In the genomic region with DNA sequence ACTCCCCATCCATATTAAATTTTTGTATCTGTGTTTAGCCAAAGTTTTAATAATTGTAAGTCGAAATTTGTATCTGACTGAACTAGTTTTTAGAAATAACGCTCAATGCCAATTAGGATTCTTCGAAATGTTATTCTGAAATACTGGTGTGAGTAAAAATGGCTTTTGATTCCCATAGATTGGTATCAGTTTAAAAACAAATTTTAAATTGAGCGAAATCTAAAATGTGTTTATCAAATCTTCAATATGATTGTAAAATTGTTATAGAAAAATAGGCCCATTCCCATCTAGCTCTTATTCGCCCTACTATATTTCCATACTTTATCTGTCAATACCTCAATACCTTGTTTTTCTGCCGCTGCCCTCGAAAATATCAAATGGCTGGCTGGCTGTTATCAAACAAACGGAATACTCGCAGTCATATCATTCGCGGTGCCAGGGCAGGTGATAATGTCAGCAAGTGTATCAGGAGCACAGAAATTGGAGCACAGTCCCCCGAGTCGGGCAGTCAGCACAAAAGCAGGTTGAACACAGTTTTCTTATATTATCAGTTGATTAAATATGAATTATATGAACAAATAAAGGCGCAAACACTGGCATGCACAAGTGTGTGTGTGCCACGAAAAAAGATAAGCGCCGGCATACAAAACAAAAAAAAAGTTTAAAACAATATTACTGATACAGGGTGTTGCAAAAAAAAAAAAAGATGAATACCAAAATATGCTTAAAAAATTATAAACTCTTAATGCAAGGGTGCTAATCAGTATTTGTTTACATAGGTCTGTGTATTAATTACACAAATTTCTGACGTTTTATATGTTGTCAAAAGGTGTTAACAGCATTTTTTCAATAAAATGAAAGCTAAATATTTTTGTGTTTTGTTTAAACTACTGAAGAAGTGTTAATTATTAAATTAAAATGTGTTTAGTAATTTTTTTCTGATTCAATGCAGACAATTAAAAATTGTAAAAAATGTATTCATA, we compare ENCODE assay signal across 5 fruit fly cellular contexts.
A peak's percentile ranks its signal among the peaks of the same experiment; 100 is the strongest.
TF ChIP-seq lines count a peak whose summit lies in the region.

A gene (minus strand): TSS at position 51 of the 983 bp plus-strand sequence.

TF ChIP-seq in whole organism, adult, 20 proteins besides CTCF, POLR2A, EP300 and RAD21 (continued from another document):
- peak; percentile 78 for TF ChIP-seq CG33017 (tag; optimal IDR thresholded peaks at IDR 0.05; lab: Kevin White, UChicago)
- TF ChIP-seq bab1 (GFP tag; optimal IDR thresholded peaks at IDR 0.05; lab: Kevin White, UChicago), result no peak
- TF ChIP-seq Mnt (GFP tag; optimal IDR thresholded peaks at IDR 0.05; lab: Kevin White, UChicago), result peak; percentile 79
- peak; percentile 86 for TF ChIP-seq kay (GFP tag; lab: Kevin White, UChicago; ENCODE audit: borderline replicate concordance)
- peak; percentile 81 for TF ChIP-seq CG7045 (GFP tag; optimal IDR thresholded peaks at IDR 0.05; lab: Kevin White, UChicago)
TF ChIP-seq in whole organism, adult: peak in this region for 17.

TF ChIP-seq in whole organism, embryonic, 481 proteins besides CTCF, POLR2A, EP300 and RAD21 (continued from another document and continues in another):
- peak; percentile 73 for TF ChIP-seq CG4854 (GFP tag; optimal IDR thresholded peaks at IDR 0.05; lab: Kevin White, UChicago)
- peak; percentile 11 for TF ChIP-seq CG10267 (tag; optimal IDR thresholded peaks at IDR 0.05; lab: Kevin White, UChicago)
- peak; percentile 26 for TF ChIP-seq Atf-2 (GFP tag; optimal IDR thresholded peaks at IDR 0.05; lab: Kevin White, UChicago)
- TF ChIP-seq CG15011 (GFP tag; optimal IDR thresholded peaks at IDR 0.05; lab: Kevin White, UChicago), result peak; percentile 81
- no peak for TF ChIP-seq inv (GFP tag; IDR thresholded peaks at IDR 0.05; lab: Robert Waterston, UW; ENCODE audit: partially characterized antibody)
- TF ChIP-seq CG30431 (GFP tag; optimal IDR thresholded peaks at IDR 0.05; lab: Kevin White, UChicago), result peak; percentile 14
- TF ChIP-seq croc (GFP tag; conservative IDR thresholded peaks at IDR 0.05; lab: Robert Waterston, UW), result no peak
- peak; percentile 98 for TF ChIP-seq GATAe (GFP tag; conservative IDR thresholded peaks at IDR 0.05; lab: Robert Waterston, UW)
- TF ChIP-seq Dfd (GFP tag; optimal IDR thresholded peaks at IDR 0.05; lab: Kevin White, UChicago), result no peak
- TF ChIP-seq gcm (GFP tag; optimal IDR thresholded peaks at IDR 0.05; lab: Kevin White, UChicago), result peak; percentile 58
- TF ChIP-seq CG7963 (GFP tag; IDR thresholded peaks at IDR 0.05; lab: Robert Waterston, UW; ENCODE audit: partially characterized antibody), result no peak
- peak; percentile 67 for TF ChIP-seq Sox102F (GFP tag; optimal IDR thresholded peaks at IDR 0.05; lab: Kevin White, UChicago)
- peak; percentile 84 for TF ChIP-seq CG4328 (GFP tag; optimal IDR thresholded peaks at IDR 0.05; lab: Kevin White, UChicago)
- TF ChIP-seq CG32767 (GFP tag; IDR thresholded peaks at IDR 0.05; lab: Robert Waterston, UW), result 0 out of 2 replicates have a peak, but pooled peaks have one; percentile 29
- peak; percentile 66; the same call in 1 of the 2 replicates for TF ChIP-seq ranshi (GFP tag; IDR thresholded peaks at IDR 0.05; lab: Robert Waterston, UW)
- peak; percentile 50 for TF ChIP-seq CG7786 (GFP tag; optimal IDR thresholded peaks at IDR 0.05; lab: Kevin White, UChicago)
- peak; percentile 29 for TF ChIP-seq CG7745 (tag; optimal IDR thresholded peaks at IDR 0.05; lab: Kevin White, UChicago)
- TF ChIP-seq CG8944 (GFP tag; optimal IDR thresholded peaks at IDR 0.05; lab: Kevin White, UChicago), result peak; percentile 35
- no peak for TF ChIP-seq lov (optimal IDR thresholded peaks at IDR 0.05; lab: Kevin White, UChicago)
- 0 out of 3 replicates have a peak, but pooled peaks have one; percentile 32 for TF ChIP-seq lov (GFP tag; IDR thresholded peaks at IDR 0.05; lab: Robert Waterston, UW)
- no peak for TF ChIP-seq dm (GFP tag; optimal IDR thresholded peaks at IDR 0.05; lab: Kevin White, UChicago)
- TF ChIP-seq CG9797 (GFP tag; optimal IDR thresholded peaks at IDR 0.05; lab: Kevin White, UChicago), result no peak
- peak; percentile 92 for TF ChIP-seq salm (tag; optimal IDR thresholded peaks at IDR 0.05; lab: Kevin White, UChicago)
- peak; percentile 50; the same call in 1 of the 2 replicates for TF ChIP-seq HLH3B (GFP tag; IDR thresholded peaks at IDR 0.05; lab: Robert Waterston, UW)
- peak; percentile 78 for TF ChIP-seq scrt (GFP tag; optimal IDR thresholded peaks at IDR 0.05; lab: Kevin White, UChicago)
- peak; percentile 90 for TF ChIP-seq MTF-1 (GFP tag; optimal IDR thresholded peaks at IDR 0.05; lab: Kevin White, UChicago; ENCODE audit: borderline replicate concordance)

TF ChIP-seq in whole organism, prepupa, 60 proteins besides CTCF, POLR2A, EP300 and RAD21 (continued from another document and continues in another):
- peak; percentile 74 for TF ChIP-seq esn (GFP tag; optimal IDR thresholded peaks at IDR 0.05; lab: Kevin White, UChicago)
- TF ChIP-seq fkh (GFP tag; optimal IDR thresholded peaks at IDR 0.05; lab: Kevin White, UChicago), result peak; percentile 99
- TF ChIP-seq net (GFP tag; optimal IDR thresholded peaks at IDR 0.05; lab: Kevin White, UChicago), result peak; percentile 39
- peak; percentile 55 for TF ChIP-seq topi (GFP tag; optimal IDR thresholded peaks at IDR 0.05; lab: Kevin White, UChicago)
- peak; percentile 12 for TF ChIP-seq CG10669 (GFP tag; optimal IDR thresholded peaks at IDR 0.05; lab: Kevin White, UChicago)
- TF ChIP-seq spab (GFP tag; optimal IDR thresholded peaks at IDR 0.05; lab: Kevin White, UChicago), result peak; percentile 18
- TF ChIP-seq Ets96B (tag; optimal IDR thresholded peaks at IDR 0.05; lab: Kevin White, UChicago), result peak; percentile 4
- TF ChIP-seq CG15336 (GFP tag; IDR thresholded peaks at IDR 0.05; lab: Robert Waterston, UW), result no peak
- TF ChIP-seq CG7368 (GFP tag; optimal IDR thresholded peaks at IDR 0.05; lab: Kevin White, UChicago), result no peak
- TF ChIP-seq CG6792 (GFP tag; optimal IDR thresholded peaks at IDR 0.05; lab: Kevin White, UChicago), result peak; percentile 40
- TF ChIP-seq vri (GFP tag; optimal IDR thresholded peaks at IDR 0.05; lab: Kevin White, UChicago), result peak; percentile 97
- no peak for TF ChIP-seq dac (GFP tag; optimal IDR thresholded peaks at IDR 0.05; lab: Kevin White, UChicago)
- TF ChIP-seq fd59A (GFP tag; optimal IDR thresholded peaks at IDR 0.05; lab: Kevin White, UChicago), result no peak
- TF ChIP-seq CG10631 (GFP tag; optimal IDR thresholded peaks at IDR 0.05; lab: Kevin White, UChicago), result peak; percentile 6
- no peak for TF ChIP-seq fd85E (GFP tag; optimal IDR thresholded peaks at IDR 0.05; lab: Kevin White, UChicago)
- TF ChIP-seq CG11902 (GFP tag; optimal IDR thresholded peaks at IDR 0.05; lab: Kevin White, UChicago), result no peak
- peak; percentile 78 for TF ChIP-seq Eip78C (GFP tag; lab: Kevin White, UChicago)
- TF ChIP-seq dsx (GFP tag; optimal IDR thresholded peaks at IDR 0.05; lab: Kevin White, UChicago; ENCODE audit: poor library complexity, severe bottlenecking), result peak; percentile 15
- TF ChIP-seq CG3919 (GFP tag; optimal IDR thresholded peaks at IDR 0.05; lab: Kevin White, UChicago), result peak; percentile 28
- peak; percentile 49 for TF ChIP-seq lz (GFP tag; optimal IDR thresholded peaks at IDR 0.05; lab: Kevin White, UChicago)
- peak; percentile 98 for TF ChIP-seq svp (GFP tag; lab: Kevin White, UChicago)
- peak; percentile 43 for TF ChIP-seq Blimp-1 (GFP tag; optimal IDR thresholded peaks at IDR 0.05; lab: Kevin White, UChicago)
- peak; percentile 3 for TF ChIP-seq OdsH (GFP tag; optimal IDR thresholded peaks at IDR 0.05; lab: Kevin White, UChicago)
- peak; percentile 52 for TF ChIP-seq Sox14 (GFP tag; optimal IDR thresholded peaks at IDR 0.05; lab: Kevin White, UChicago)
- peak; percentile 65 for TF ChIP-seq CG34406 (GFP tag; optimal IDR thresholded peaks at IDR 0.05; lab: Kevin White, UChicago)
- peak; percentile 33 for TF ChIP-seq achi (GFP tag; optimal IDR thresholded peaks at IDR 0.05; lab: Kevin White, UChicago)
- TF ChIP-seq CG31627 (GFP tag; optimal IDR thresholded peaks at IDR 0.05; lab: Kevin White, UChicago), result no peak
- peak in 1 of 2 experiments; percentile 65 for TF ChIP-seq ss (GFP tag; optimal IDR thresholded peaks at IDR 0.05; lab: Kevin White, UChicago)
- peak; percentile 42 for TF ChIP-seq CG11762 (GFP tag; optimal IDR thresholded peaks at IDR 0.05; lab: Kevin White, UChicago; ENCODE audit: insufficient read depth)

TF ChIP-seq in whole organism, pupa, 21 proteins besides CTCF, POLR2A, EP300 and RAD21 (continued from another document):
- no peak for TF ChIP-seq CG34367 (tag; optimal IDR thresholded peaks at IDR 0.05; lab: Kevin White, UChicago)
- no peak for TF ChIP-seq D1 (tag; optimal IDR thresholded peaks at IDR 0.05; lab: Kevin White, UChicago)
- no peak for TF ChIP-seq CG32121 (GFP tag; IDR thresholded peaks at IDR 0.05; lab: Robert Waterston, UW)

TF ChIP-seq in whole organism, wandering third instar larva, 38 proteins besides CTCF, POLR2A, EP300 and RAD21 (continued from another document):
- TF ChIP-seq br (GFP tag; optimal IDR thresholded peaks at IDR 0.05; lab: Kevin White, UChicago), result peak; percentile 95
- no peak for TF ChIP-seq Myc (optimal IDR thresholded peaks at IDR 0.05; lab: Kevin White, UChicago)
- TF ChIP-seq rgr (GFP tag; optimal IDR thresholded peaks at IDR 0.05; lab: Kevin White, UChicago), result peak; percentile 95
- no peak for TF ChIP-seq N (GFP tag; optimal IDR thresholded peaks at IDR 0.05; lab: Kevin White, UChicago)
- TF ChIP-seq usp (GFP tag; optimal IDR thresholded peaks at IDR 0.05; lab: Kevin White, UChicago), result no peak
- peak; percentile 85 for TF ChIP-seq CG32264 (GFP tag; optimal IDR thresholded peaks at IDR 0.05; lab: Kevin White, UChicago)
- TF ChIP-seq sv (GFP tag; optimal IDR thresholded peaks at IDR 0.05; lab: Kevin White, UChicago), result no peak
- TF ChIP-seq Vsx2 (GFP tag; optimal IDR thresholded peaks at IDR 0.05; lab: Kevin White, UChicago; ENCODE audit: partially characterized antibody), result peak; percentile 78
- TF ChIP-seq sage (GFP tag; optimal IDR thresholded peaks at IDR 0.05; lab: Kevin White, UChicago), result peak; percentile 90
- peak; percentile 73 for TF ChIP-seq Dif (GFP tag; optimal IDR thresholded peaks at IDR 0.05; lab: Kevin White, UChicago; ENCODE audit: partially characterized antibody)
- peak; percentile 79 to 82 for TF ChIP-seq foxo (GFP tag; optimal IDR thresholded peaks at IDR 0.05; lab: Kevin White, UChicago)
- TF ChIP-seq ey (GFP tag; optimal IDR thresholded peaks at IDR 0.05; lab: Kevin White, UChicago), result peak; percentile 66
- peak; percentile 86 for TF ChIP-seq GATAd (GFP tag; optimal IDR thresholded peaks at IDR 0.05; lab: Kevin White, UChicago)
- TF ChIP-seq brk (GFP tag; optimal IDR thresholded peaks at IDR 0.05; lab: Kevin White, UChicago), result peak; percentile 94
- TF ChIP-seq h (GFP tag; optimal IDR thresholded peaks at IDR 0.05; lab: Kevin White, UChicago), result peak; percentile 97
- peak; percentile 93 for TF ChIP-seq tai (GFP tag; optimal IDR thresholded peaks at IDR 0.05; lab: Kevin White, UChicago)
- peak; percentile 95 for TF ChIP-seq Hnf4 (GFP tag; optimal IDR thresholded peaks at IDR 0.05; lab: Kevin White, UChicago)
- peak; percentile 87 for TF ChIP-seq psq (GFP tag; optimal IDR thresholded peaks at IDR 0.05; lab: Kevin White, UChicago)
- peak; percentile 95 for TF ChIP-seq Jra (GFP tag; optimal IDR thresholded peaks at IDR 0.05; lab: Kevin White, UChicago)
- TF ChIP-seq CG9705 (GFP tag; optimal IDR thresholded peaks at IDR 0.05; lab: Kevin White, UChicago), result peak; percentile 85
TF ChIP-seq in whole organism, wandering third instar larva: peak in this region for 29.
